Fruit fly (Drosophila melanogaster) whole organism: ENCODE results near the gene CG4462.

ENCODE experiments used
- CG8478 ChIP-seq: fragments of >200 bp; optimal IDR thresholded peaks from 2 replicates; lab custom pipeline; 2018; ENCODE audit warnings: inconsistent platforms
- Dll ChIP-seq: fragments of >200 bp; optimal IDR thresholded peaks from 2 replicates; lab custom pipeline; 2017
- EcR ChIP-seq, 2 experiments: fragments of >200 bp; optimal IDR thresholded peaks; 2 replicates each; lab custom pipeline; 2017; ENCODE audit warnings: missing biosample characterization in 2 of 2, missing genetic modification characterization in 2 of 2, missing genetic modification reagents in 2 of 2
- pan ChIP-seq: fragments of >200 bp; optimal IDR thresholded peaks from 2 replicates; lab custom pipeline; 2017
- psq ChIP-seq: fragments of >200 bp; optimal IDR thresholded peaks from 2 replicates; lab custom pipeline; 2017
- usp ChIP-seq: fragments of >200 bp; optimal IDR thresholded peaks from 2 replicates; lab custom pipeline; 2017; ENCODE audit warnings: missing biosample characterization, missing genetic modification characterization, mixed read lengths

dm6 chr3R:19890340-19890998 is 34.7 kb downstream of the CG4462 start, which contains the start of gene CG4733:
- TF ChIP-seq CG8478 (lab: Kevin White, UChicago) (no peak), pan (lab: Kevin White, UChicago) (no peak), usp (GFP tag; lab: Kevin White, UChicago) (no peak), psq (no peak), EcR (GFP tag; optimal IDR thresholded peaks at IDR 0.05; lab: Kevin White, UChicago) (no peak), Dll (lab: Kevin White, UChicago) (no peak)
